Fruit fly (Drosophila melanogaster) whole organism, embryonic: ENCODE measurements around the gene Hgsnat.

Experiments used
- Awh ChIP-seq: fragments of 200-800 bp; sonication (Bioruptor generic); IDR thresholded peaks from 2 replicates; pipeline ENCODE4, ENCODE4 v1.3.6; 2022; ENCODE audit warnings: missing biosample characterization, missing genetic modification characterization
- C15 ChIP-seq: fragments of 200-800 bp; sonication (Bioruptor generic); IDR thresholded peaks from 3 replicates; pipeline ENCODE4 v1.3.6; 2022; ENCODE audit warnings: missing biosample characterization, missing genetic modification characterization
- CG11504 ChIP-seq: fragments of 200-800 bp; sonication (Bioruptor generic); optimal IDR thresholded peaks from 3 replicates; lab custom pipeline; 2019; ENCODE audit warnings: missing biosample characterization, mild to moderate bottlenecking, missing genetic modification characterization, moderate library complexity
- CG11560 ChIP-seq: fragments of 200-800 bp; sonication (Bioruptor generic); IDR thresholded peaks from 3 replicates; pipeline ENCODE4 v1.3.6; 2022; ENCODE audit warnings: missing biosample characterization, missing genetic modification characterization
- CG13296 ChIP-seq: fragments of 200-800 bp; sonication (Bioruptor generic); optimal IDR thresholded peaks from 3 replicates; lab custom pipeline; 2018; ENCODE audit warnings: missing biosample characterization, mild to moderate bottlenecking, missing genetic modification characterization
- CG14014 ChIP-seq: fragments of 200-800 bp; sonication (Bioruptor generic); IDR thresholded peaks from 2 replicates; pipeline ENCODE4 v1.3.6; 2022; ENCODE audit warnings: missing biosample characterization, missing genetic modification characterization
- CG15696 ChIP-seq: fragments of 200-800 bp; sonication (Bioruptor generic); optimal IDR thresholded peaks from 2 replicates; lab custom pipeline; 2019; ENCODE audit warnings: missing biosample characterization, mild to moderate bottlenecking, missing genetic modification characterization, moderate library complexity
- CG17829 ChIP-seq: fragments of 200-800 bp; optimal IDR thresholded peaks from 2 replicates; lab custom pipeline; 2019; ENCODE audit warnings: missing biosample characterization, mild to moderate bottlenecking, missing genetic modification characterization, moderate library complexity
- CG18011 ChIP-seq: fragments of 200-800 bp; sonication (Bioruptor generic); optimal IDR thresholded peaks from 2 replicates; lab custom pipeline; 2017; ENCODE audit warnings: missing biosample characterization, missing genetic modification characterization, mild to moderate bottlenecking, moderate library complexity, missing genotype
- CG18599 ChIP-seq: fragments of 200-800 bp; sonication (Bioruptor generic); optimal IDR thresholded peaks from 3 replicates; lab custom pipeline; 2017; ENCODE audit warnings: missing biosample characterization, missing genetic modification characterization, mild to moderate bottlenecking, moderate library complexity, missing genetic modification reagents
- CG32767 ChIP-seq: fragments of 200-800 bp; sonication (Bioruptor generic); IDR thresholded peaks from 2 replicates; pipeline ENCODE4 v1.3.6; 2022; ENCODE audit warnings: missing biosample characterization, missing genetic modification characterization
- CG33213 ChIP-seq: fragments of 200-800 bp; sonication (Bioruptor generic); optimal IDR thresholded peaks from 3 replicates; lab custom pipeline; 2016; ENCODE audit warnings: missing biosample characterization, missing genetic modification characterization
- CG33557 ChIP-seq: fragments of 200-800 bp; sonication (Bioruptor generic); optimal IDR thresholded peaks from 2 replicates; lab custom pipeline; 2019; ENCODE audit warnings: missing biosample characterization, mild to moderate bottlenecking, missing genetic modification characterization, moderate library complexity
- CG3407 ChIP-seq: fragments of 200-800 bp; sonication (Bioruptor generic); optimal IDR thresholded peaks from 2 replicates; lab custom pipeline; 2018; ENCODE audit warnings: missing biosample characterization, mild to moderate bottlenecking, missing genetic modification characterization
- CG8290 ChIP-seq, 3 experiments: fragments of 200-800 bp; sonication (Bioruptor generic); optimal IDR thresholded peaks; 2 replicates each; lab custom pipeline; 2016 to 2019; ENCODE audit warnings: missing biosample characterization in 3 of 3, missing genetic modification characterization in 3 of 3, mild to moderate bottlenecking in 2 of 3, moderate library complexity in 1 of 3
- CG9727 ChIP-seq: fragments of 200-800 bp; sonication (Bioruptor generic); optimal IDR thresholded peaks from 3 replicates; lab custom pipeline; 2017; ENCODE audit warnings: missing biosample characterization, mild to moderate bottlenecking, missing genetic modification characterization
- CG9932 ChIP-seq: fragments of 200-800 bp; sonication (Bioruptor generic); IDR thresholded peaks from 2 replicates; pipeline ENCODE4 v1.3.6; 2022; ENCODE audit warnings: missing biosample characterization, missing genetic modification characterization
- Dad ChIP-seq: fragments of 200-800 bp; sonication (Bioruptor generic); optimal IDR thresholded peaks from 3 replicates; lab custom pipeline; 2016; ENCODE audit warnings: missing biosample characterization, missing genetic modification characterization
- Dbx ChIP-seq: fragments of 200-800 bp; sonication (Bioruptor generic); IDR thresholded peaks from 3 replicates; pipeline ENCODE4 v1.3.6; 2022; ENCODE audit warnings: missing biosample characterization, missing genetic modification characterization
- Deaf1 ChIP-seq: fragments of 200-800 bp; optimal IDR thresholded peaks from 3 replicates; lab custom pipeline; 2019; ENCODE audit warnings: missing biosample characterization, mild to moderate bottlenecking, missing genetic modification characterization, moderate library complexity
- Eip74EF ChIP-seq, 2 experiments: fragments of 200-800 bp in 1 of 2; fragments of >200 bp in 1 of 2; sonication (Bioruptor generic) in 1 of 2; optimal IDR thresholded peaks; 2 replicates each; lab custom pipeline; 2017 to 2019; ENCODE audit warnings: missing biosample characterization in 2 of 2, missing genetic modification characterization in 2 of 2, mild to moderate bottlenecking in 1 of 2, moderate library complexity in 1 of 2
- Gug ChIP-seq: fragments of 200-800 bp; sonication (Bioruptor generic); IDR thresholded peaks from 4 replicates; pipeline ENCODE4 v1.3.6; 2022; ENCODE audit warnings: missing biosample characterization, missing genetic modification characterization
- H2.0 ChIP-seq: fragments of 200-800 bp; sonication (Bioruptor generic); IDR thresholded peaks from 2 replicates; pipeline ENCODE4 v1.3.6; 2022; ENCODE audit warnings: missing biosample characterization, missing genetic modification characterization
- Hsf ChIP-seq: fragments of 200-800 bp; sonication (Bioruptor generic); optimal IDR thresholded peaks from 3 replicates; lab custom pipeline; 2016; ENCODE audit warnings: missing biosample characterization, missing genetic modification characterization
- Kr ChIP-seq: fragments of 200-800 bp; sonication (Bioruptor generic); optimal IDR thresholded peaks from 2 replicates; lab custom pipeline; 2017; ENCODE audit warnings: missing biosample characterization, mild to moderate bottlenecking, missing genetic modification characterization
- NC2β ChIP-seq: fragments of 200-800 bp; sonication (Bioruptor generic); optimal IDR thresholded peaks from 2 replicates; lab custom pipeline; 2016; ENCODE audit warnings: missing biosample characterization, missing genetic modification characterization
- Neu2 ChIP-seq: fragments of 200-800 bp; sonication (Bioruptor generic); optimal IDR thresholded peaks from 3 replicates; lab custom pipeline; 2016; ENCODE audit warnings: missing biosample characterization, missing genetic modification characterization, borderline replicate concordance
- NfI ChIP-seq: fragments of 200-800 bp; sonication (Bioruptor generic); optimal IDR thresholded peaks from 3 replicates; lab custom pipeline; 2018; ENCODE audit warnings: missing biosample characterization, mild to moderate bottlenecking, missing genetic modification characterization, moderate library complexity
- Oaz ChIP-seq: fragments of 200-800 bp; sonication (Bioruptor generic); IDR thresholded peaks from 2 replicates; pipeline ENCODE4 v1.3.6; 2022; ENCODE audit warnings: missing biosample characterization, missing genetic modification characterization
- Optix ChIP-seq: fragments of 200-800 bp; sonication (Bioruptor generic); IDR thresholded peaks from 3 replicates; pipeline ENCODE4 v1.3.6; 2022; ENCODE audit warnings: missing biosample characterization, missing genetic modification characterization
- Pdp1 ChIP-seq, 2 experiments: fragments of 200-800 bp; sonication (Bioruptor generic); optimal IDR thresholded peaks; 3 replicates each; lab custom pipeline; 2016; ENCODE audit warnings: missing biosample characterization in 2 of 2, missing genetic modification characterization in 2 of 2, mild to moderate bottlenecking in 1 of 2, moderate library complexity in 1 of 2
- Ssrp ChIP-seq: fragments of 200-800 bp; sonication (Bioruptor generic); optimal IDR thresholded peaks from 2 replicates; lab custom pipeline; 2018; ENCODE audit warnings: missing biosample characterization, mild to moderate bottlenecking, missing genetic modification characterization, moderate library complexity
- croc ChIP-seq: fragments of 200-800 bp; sonication (Bioruptor generic); conservative IDR thresholded peaks from 3 replicates; pipeline ENCODE4 v1.3.6; 2022; ENCODE audit warnings: missing biosample characterization, missing genetic modification characterization
- dimm ChIP-seq: fragments of 200-800 bp; sonication (Bioruptor generic); IDR thresholded peaks from 2 replicates; pipeline ENCODE4 v1.3.6; 2022; ENCODE audit warnings: missing biosample characterization, missing genetic modification characterization
- emc ChIP-seq: fragments of 200-800 bp; sonication (Bioruptor generic); optimal IDR thresholded peaks from 2 replicates; lab custom pipeline; 2016; ENCODE audit warnings: missing biosample characterization, missing genetic modification characterization
- fru ChIP-seq: fragments of >200 bp; optimal IDR thresholded peaks from 2 replicates; lab custom pipeline; 2017
- hbn ChIP-seq: fragments of 200-800 bp; sonication (Bioruptor generic); IDR thresholded peaks from 2 replicates; pipeline ENCODE4 v1.3.6; 2022; ENCODE audit warnings: missing biosample characterization, missing genetic modification characterization; ENCODE audit not compliant: partially characterized antibody
- kah ChIP-seq: fragments of 200-800 bp; sonication (Bioruptor generic); optimal IDR thresholded peaks from 2 replicates; lab custom pipeline; 2018; ENCODE audit warnings: missing biosample characterization, mild to moderate bottlenecking, missing genetic modification characterization
- onecut ChIP-seq: fragments of 200-800 bp; sonication (Bioruptor generic); IDR thresholded peaks from 2 replicates; pipeline ENCODE4 v1.3.6; 2022; ENCODE audit warnings: missing biosample characterization, missing genetic modification characterization
- peb ChIP-seq: fragments of 200-800 bp; sonication (Bioruptor generic); IDR thresholded peaks from 2 replicates; pipeline ENCODE4 v1.3.6; 2022; ENCODE audit warnings: missing biosample characterization, missing genetic modification characterization
- pfk ChIP-seq: fragments of 200-800 bp; sonication (Bioruptor generic); optimal IDR thresholded peaks from 2 replicates; lab custom pipeline; 2018; ENCODE audit warnings: missing biosample characterization, mild to moderate bottlenecking, missing genetic modification characterization, moderate library complexity
- scrt ChIP-seq: fragments of 200-800 bp; sonication (Bioruptor generic); optimal IDR thresholded peaks from 2 replicates; lab custom pipeline; 2018; ENCODE audit warnings: missing biosample characterization, mild to moderate bottlenecking, missing genetic modification characterization, moderate library complexity
- usp ChIP-seq: fragments of >200 bp; optimal IDR thresholded peaks from 2 replicates; lab custom pipeline; 2017; ENCODE audit warnings: missing biosample characterization, missing genetic modification characterization
- vfl ChIP-seq: fragments of 200-800 bp; sonication (Bioruptor generic); optimal IDR thresholded peaks from 2 replicates; lab custom pipeline; 2016; ENCODE audit warnings: missing biosample characterization, missing genetic modification characterization
- vnd ChIP-seq: fragments of 200-800 bp; sonication (Bioruptor generic); IDR thresholded peaks from 3 replicates; pipeline ENCODE4 v1.3.6; 2022; ENCODE audit warnings: missing biosample characterization, missing genetic modification characterization; ENCODE audit not compliant: partially characterized antibody
- zen ChIP-seq: fragments of 200-800 bp; sonication (Bioruptor generic); optimal IDR thresholded peaks from 3 replicates; lab custom pipeline; 2018; ENCODE audit warnings: missing biosample characterization, mild to moderate bottlenecking, missing genetic modification characterization, moderate library complexity
- zen2 ChIP-seq: fragments of 200-800 bp; sonication (Bioruptor generic); IDR thresholded peaks from 3 replicates; pipeline ENCODE4 v1.3.6; 2022; ENCODE audit warnings: missing biosample characterization, missing genetic modification characterization; ENCODE audit not compliant: partially characterized antibody
- zfh2 ChIP-seq: fragments of 200-800 bp; sonication (Bioruptor generic); optimal IDR thresholded peaks from 2 replicates; lab custom pipeline; 2016; ENCODE audit warnings: missing biosample characterization, missing genetic modification characterization

Hgsnat gene

dm6 chrX:4919040-4919881 lies 731 bp downstream of the Hgsnat start (continued):
- peak; percentile 65 for TF ChIP-seq dimm
- peak; percentile 82 for TF ChIP-seq CG32767 (GFP tag; lab: Robert Waterston, UW)
- TF ChIP-seq CG11504 (tag; lab: Kevin White, UChicago): peak; percentile 85
- TF ChIP-seq CG15696 (tag; lab: Kevin White, UChicago): peak; percentile 7
- peak; percentile 79 for TF ChIP-seq CG13296 (GFP tag; lab: Kevin White, UChicago)
- TF ChIP-seq CG18599 (GFP tag; lab: Kevin White, UChicago): peak; percentile 79
- TF ChIP-seq CG14014 (GFP tag; lab: Robert Waterston, UW): peak; percentile 93
- TF ChIP-seq CG3407: peak; percentile 27
- TF ChIP-seq NC2β (GFP tag; lab: Kevin White, UChicago): peak; percentile 53
- peak; percentile 65 for TF ChIP-seq CG33213 (GFP tag; lab: Kevin White, UChicago)
- TF ChIP-seq vnd (GFP tag; lab: Robert Waterston, UW): no peak
- TF ChIP-seq Ssrp (tag; lab: Kevin White, UChicago): peak; percentile 72
- TF ChIP-seq kah (GFP tag; lab: Kevin White, UChicago): peak; percentile 17
- TF ChIP-seq CG18011 (GFP tag; lab: Kevin White, UChicago): peak; percentile 9
- peak; percentile 80; the same call in 2 of the 3 replicates for TF ChIP-seq CG11560 (tag; lab: Robert Waterston, UW)
- peak; percentile 84 for TF ChIP-seq NfI (GFP tag; lab: Kevin White, UChicago)
- peak; percentile 78 for TF ChIP-seq Dad (GFP tag; lab: Kevin White, UChicago)
- TF ChIP-seq Optix (GFP tag; lab: Robert Waterston, UW): peak; percentile 85
- TF ChIP-seq fru (lab: Kevin White, UChicago): no peak
- TF ChIP-seq Kr: no peak
- no peak for TF ChIP-seq pfk (GFP tag; lab: Kevin White, UChicago)
- TF ChIP-seq CG9727 (GFP tag; lab: Kevin White, UChicago): peak; percentile 55
- peak; percentile 56 for TF ChIP-seq CG17829
- TF ChIP-seq Deaf1 (tag; lab: Kevin White, UChicago): peak; percentile 25
- peak; percentile 51 for TF ChIP-seq zen (tag; lab: Kevin White, UChicago)
- no peak for TF ChIP-seq Neu2 (GFP tag; lab: Kevin White, UChicago)
- peak; percentile 75 for TF ChIP-seq zfh2 (GFP tag; lab: Kevin White, UChicago)
- TF ChIP-seq emc (GFP tag; lab: Kevin White, UChicago): peak; percentile 71
- no peak for TF ChIP-seq hbn (GFP tag; lab: Robert Waterston, UW)
- TF ChIP-seq Gug: peak; percentile 94
- peak; percentile 72 for TF ChIP-seq onecut
- peak; percentile 82 for TF ChIP-seq Hsf (GFP tag; lab: Kevin White, UChicago)
- TF ChIP-seq Awh: peak; percentile 63
- no peak for TF ChIP-seq usp (GFP tag; lab: Kevin White, UChicago)
- TF ChIP-seq zen2 (GFP tag; lab: Robert Waterston, UW): no peak
- TF ChIP-seq scrt (GFP tag; lab: Kevin White, UChicago): peak; percentile 56
- peak; percentile 79 for TF ChIP-seq Oaz (GFP tag; lab: Robert Waterston, UW)
- peak; percentile 53; the same call in 1 of the 3 replicates for TF ChIP-seq croc (GFP tag; lab: Robert Waterston, UW)
- TF ChIP-seq Dbx (GFP tag; lab: Robert Waterston, UW): peak; percentile 86
- peak in 1 of 2 experiments; percentile 44 for TF ChIP-seq Eip74EF (GFP tag; optimal IDR thresholded peaks at IDR 0.05; lab: Kevin White, UChicago)
- no peak for TF ChIP-seq CG33557 (GFP tag; lab: Kevin White, UChicago)
- peak; percentile 83 to 87 for TF ChIP-seq Pdp1 (GFP tag; optimal IDR thresholded peaks at IDR 0.05; lab: Kevin White, UChicago)
- TF ChIP-seq peb (GFP tag; lab: Robert Waterston, UW): peak; percentile 59; the same call in 1 of the 2 replicates
- peak; percentile 89 for TF ChIP-seq H2.0 (GFP tag; lab: Robert Waterston, UW)
- TF ChIP-seq CG9932 (GFP tag; lab: Robert Waterston, UW): peak; percentile 66
- peak; percentile 57 for TF ChIP-seq CG8290 (GFP tag; optimal IDR thresholded peaks at IDR 0.05; lab: Kevin White, UChicago)
- TF ChIP-seq CG8290 (tag; optimal IDR thresholded peaks at IDR 0.05; lab: Kevin White, UChicago): peak in 1 of 2 experiments; percentile 98
- TF ChIP-seq C15 (GFP tag; lab: Robert Waterston, UW): peak; percentile 80; the same call in 1 of the 3 replicates
- peak; percentile 21 for TF ChIP-seq vfl
